Worm (Caenorhabditis elegans) whole organism, L1 larva: Measurements from ENCODE around the gene heri-1.

Experiments
- F16B12.6 ChIP-seq: fragments of 150-350 bp; optimal IDR thresholded peaks from 2 replicates; lab custom pipeline; 2014; ENCODE audit warnings: missing biosample characterization, missing genetic modification characterization
- Y116A8C.19 ChIP-seq: sonication (generic microtip); optimal IDR thresholded peaks from 2 replicates; lab custom pipeline; 2016; ENCODE audit warnings: missing compliant biosample characterization, missing genetic modification characterization, borderline replicate concordance
- blmp-1 ChIP-seq: fragments of 150-350 bp; optimal IDR thresholded peaks from 2 replicates; lab custom pipeline; 2014; ENCODE audit warnings: missing biosample characterization, missing genetic modification characterization
- ceh-8 ChIP-seq: fragments of 200-800 bp; sonication (Bioruptor generic); optimal IDR thresholded peaks from 2 replicates; lab custom pipeline; 2018; ENCODE audit warnings: mild to moderate bottlenecking, missing genetic modification characterization, moderate library complexity, missing compliant biosample characterization
- ceh-82 ChIP-seq, 3 experiments: fragments of 150-350 bp in 1 of 3; sonication (generic microtip) in 2 of 3; optimal IDR thresholded peaks; 2 replicates each; lab custom pipeline; 2014 to 2017; ENCODE audit warnings: missing biosample characterization in 3 of 3, missing genetic modification characterization in 3 of 3
- dpl-1 ChIP-seq, 3 experiments: fragments of 150-350 bp in 2 of 3; sonication (generic microtip) in 1 of 3; optimal IDR thresholded peaks; 2 replicates each; lab custom pipeline; 2014 to 2017; ENCODE audit warnings: missing biosample characterization in 3 of 3, missing genetic modification characterization in 3 of 3, missing genetic modification reagents in 3 of 3
- dsc-1 ChIP-seq: sonication (generic microtip); optimal IDR thresholded peaks from 2 replicates; lab custom pipeline; 2016; ENCODE audit warnings: mild to moderate bottlenecking, missing genetic modification characterization, missing compliant biosample characterization
- efl-1 ChIP-seq, 4 experiments: fragments of 150-350 bp; optimal IDR thresholded peaks in 3 of 4; peaks in 1 of 4; 1 replicate in 1 of 4; 2 replicates in 3 of 4; lab custom pipeline; 2014; ENCODE audit warnings: missing biosample characterization in 2 of 4, missing genetic modification characterization in 2 of 4, missing genetic modification reagents in 2 of 4
- egl-13 ChIP-seq: sonication (generic microtip); optimal IDR thresholded peaks from 2 replicates; lab custom pipeline; 2016; ENCODE audit warnings: missing genotype, missing genetic modification reagents, missing genetic modification characterization, missing compliant biosample characterization
- elt-2 ChIP-seq: sonication (generic microtip); optimal IDR thresholded peaks from 2 replicates; lab custom pipeline; 2016; ENCODE audit warnings: missing genetic modification characterization, mild to moderate bottlenecking, inconsistent platforms, missing compliant biosample characterization, missing genetic modification reagents
- fkh-10 ChIP-seq: sonication (generic microtip); optimal IDR thresholded peaks from 2 replicates; lab custom pipeline; 2017; ENCODE audit warnings: missing biosample characterization, missing genetic modification reagents, missing genetic modification characterization
- fkh-4 ChIP-seq: sonication (generic microtip); optimal IDR thresholded peaks from 2 replicates; lab custom pipeline; 2016; ENCODE audit warnings: missing compliant biosample characterization, missing genetic modification characterization, borderline replicate concordance
- grh-1 ChIP-seq: fragments of 200-800 bp; sonication (Bioruptor generic); IDR thresholded peaks from 2 replicates; pipeline ENCODE4 v1.3.6; 2022; ENCODE audit warnings: missing genetic modification reagents, missing genetic modification characterization, missing compliant biosample characterization
- hlh-17 ChIP-seq: fragments of 200-800 bp; sonication (Bioruptor generic); optimal IDR thresholded peaks from 2 replicates; lab custom pipeline; 2018; ENCODE audit warnings: missing genetic modification characterization, mild to moderate bottlenecking, missing compliant biosample characterization, moderate library complexity, borderline replicate concordance
- lin-14 ChIP-seq: fragments of 200-800 bp; sonication (Bioruptor generic); optimal IDR thresholded peaks from 2 replicates; lab custom pipeline; 2018; ENCODE audit warnings: mild to moderate bottlenecking, missing genetic modification characterization, moderate library complexity, missing compliant biosample characterization
- lin-35 ChIP-seq, 2 experiments: fragments of 150-350 bp; optimal IDR thresholded peaks; 2 replicates each; lab custom pipeline; 2014; ENCODE audit warnings: missing biosample characterization in 2 of 2, missing genetic modification characterization in 2 of 2, missing genetic modification reagents in 2 of 2
- lin-39 ChIP-seq: fragments of 150-350 bp; optimal IDR thresholded peaks from 2 replicates; lab custom pipeline; 2014; ENCODE audit warnings: missing biosample characterization, missing genetic modification reagents, missing genetic modification characterization
- mdl-1 ChIP-seq, 2 experiments: fragments of 150-350 bp; optimal IDR thresholded peaks; 2 replicates each; lab custom pipeline; 2014 to 2017; ENCODE audit warnings: missing biosample characterization in 2 of 2, missing genetic modification characterization in 2 of 2, inconsistent platforms in 1 of 2
- mep-1 ChIP-seq: fragments of 150-350 bp; optimal IDR thresholded peaks from 2 replicates; lab custom pipeline; 2014; ENCODE audit warnings: missing biosample characterization, missing genetic modification characterization
- nhr-11 ChIP-seq: fragments of 150-350 bp; optimal IDR thresholded peaks from 2 replicates; lab custom pipeline; 2014; ENCODE audit warnings: missing biosample characterization, missing genetic modification characterization
- nhr-12 ChIP-seq: sonication (generic microtip); optimal IDR thresholded peaks from 2 replicates; lab custom pipeline; 2017; ENCODE audit warnings: missing biosample characterization, missing genetic modification characterization
- nhr-19 ChIP-seq: fragments of 200-800 bp; sonication (Bioruptor generic); conservative IDR thresholded peaks from 2 replicates; pipeline ENCODE4 v1.3.6; 2022; ENCODE audit warnings: missing genetic modification characterization, missing compliant biosample characterization
- nhr-20 ChIP-seq: sonication (generic microtip); optimal IDR thresholded peaks from 2 replicates; lab custom pipeline; 2016; ENCODE audit warnings: mild to moderate bottlenecking, missing genetic modification characterization, missing compliant biosample characterization
- nhr-28 ChIP-seq: fragments of 150-350 bp; optimal IDR thresholded peaks from 2 replicates; lab custom pipeline; 2014; ENCODE audit warnings: missing biosample characterization, missing genetic modification characterization
- nhr-71 ChIP-seq: sonication (generic microtip); optimal IDR thresholded peaks from 2 replicates; lab custom pipeline; 2016; ENCODE audit warnings: mild to moderate bottlenecking, missing genetic modification characterization, moderate library complexity, missing compliant biosample characterization
- nhr-77 ChIP-seq: fragments of 150-350 bp; optimal IDR thresholded peaks from 2 replicates; lab custom pipeline; 2014; ENCODE audit warnings: missing biosample characterization, missing genetic modification characterization
- nhr-85 ChIP-seq: sonication (generic microtip); peaks from one replicate; lab custom pipeline; 2016; ENCODE audit warnings: missing genetic modification characterization, inconsistent platforms, missing compliant biosample characterization
- pax-3 ChIP-seq: fragments of 200-800 bp; sonication (Bioruptor generic); optimal IDR thresholded peaks from 2 replicates; lab custom pipeline; 2018; ENCODE audit warnings: mild to moderate bottlenecking, missing genetic modification characterization, moderate library complexity, missing compliant biosample characterization
- rnt-1 ChIP-seq: sonication (generic microtip); optimal IDR thresholded peaks from 2 replicates; lab custom pipeline; 2016; ENCODE audit warnings: mild to moderate bottlenecking, missing genetic modification characterization, moderate library complexity, missing compliant biosample characterization
- skn-1 ChIP-seq: fragments of 150-350 bp; optimal IDR thresholded peaks from 2 replicates; lab custom pipeline; 2014; ENCODE audit warnings: missing biosample characterization, missing genetic modification characterization
- snpc-4 ChIP-seq: fragments of 150-350 bp; optimal IDR thresholded peaks from 2 replicates; lab custom pipeline; 2014; ENCODE audit warnings: missing biosample characterization, missing genetic modification characterization
- sox-4 ChIP-seq: sonication (generic microtip); optimal IDR thresholded peaks from 2 replicates; lab custom pipeline; 2016; ENCODE audit warnings: missing genetic modification characterization, missing compliant biosample characterization
- sup-37 ChIP-seq: fragments of 200-800 bp; sonication (Bioruptor generic); optimal IDR thresholded peaks from 2 replicates; lab custom pipeline; 2018; ENCODE audit warnings: mild to moderate bottlenecking, missing genetic modification characterization, missing compliant biosample characterization
- tbx-2 ChIP-seq: sonication (generic microtip); optimal IDR thresholded peaks from 2 replicates; lab custom pipeline; 2016; ENCODE audit warnings: missing genetic modification characterization, missing compliant biosample characterization
- tlp-1 ChIP-seq: fragments of 150-350 bp; optimal IDR thresholded peaks from 2 replicates; lab custom pipeline; 2014; ENCODE audit warnings: missing biosample characterization, missing genetic modification characterization
- unc-86 ChIP-seq: sonication (generic microtip); optimal IDR thresholded peaks from 2 replicates; lab custom pipeline; 2016; ENCODE audit warnings: missing genetic modification characterization, missing compliant biosample characterization
- xbp-1 ChIP-seq: sonication (generic microtip); optimal IDR thresholded peaks from 2 replicates; lab custom pipeline; 2016; ENCODE audit warnings: missing genetic modification characterization, missing compliant biosample characterization
- zip-4 ChIP-seq: fragments of 200-800 bp; sonication (Bioruptor generic); optimal IDR thresholded peaks from 2 replicates; lab custom pipeline; 2018; ENCODE audit warnings: mild to moderate bottlenecking, missing genetic modification characterization, moderate library complexity, missing compliant biosample characterization
- ztf-4 ChIP-seq: fragments of 150-350 bp; optimal IDR thresholded peaks from 2 replicates; lab custom pipeline; 2014; ENCODE audit warnings: missing biosample characterization, missing genetic modification characterization

Gene heri-1

DNA sequence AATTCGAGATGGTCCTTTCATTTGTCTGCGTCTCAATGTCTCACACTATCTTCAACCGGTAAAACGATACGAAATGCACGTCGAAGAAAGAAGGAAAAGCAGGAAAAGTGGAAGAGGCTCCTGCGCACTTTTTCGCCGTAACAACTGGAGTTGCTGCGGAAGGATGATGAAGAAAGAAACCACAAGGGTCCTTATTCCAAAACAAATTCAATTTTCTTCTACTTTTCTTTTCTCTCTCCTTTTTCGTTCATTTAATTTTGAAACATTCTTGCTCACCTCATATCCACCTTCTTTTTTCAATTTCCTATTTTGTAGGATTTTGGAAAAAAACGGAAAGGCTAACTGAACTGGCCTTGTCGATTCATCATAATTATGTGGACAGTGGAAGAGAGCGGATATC is 7.6 kb upstream of the heri-1 start:
- TF ChIP-seq egl-13 (tag; lab: Kevin White, UChicago) (no peak), tbx-2 (tag; lab: Kevin White, UChicago) (no peak), lin-14 (peak; percentile 61)
- TF ChIP-seq, all 84 proteins: peak for 1

DNA sequence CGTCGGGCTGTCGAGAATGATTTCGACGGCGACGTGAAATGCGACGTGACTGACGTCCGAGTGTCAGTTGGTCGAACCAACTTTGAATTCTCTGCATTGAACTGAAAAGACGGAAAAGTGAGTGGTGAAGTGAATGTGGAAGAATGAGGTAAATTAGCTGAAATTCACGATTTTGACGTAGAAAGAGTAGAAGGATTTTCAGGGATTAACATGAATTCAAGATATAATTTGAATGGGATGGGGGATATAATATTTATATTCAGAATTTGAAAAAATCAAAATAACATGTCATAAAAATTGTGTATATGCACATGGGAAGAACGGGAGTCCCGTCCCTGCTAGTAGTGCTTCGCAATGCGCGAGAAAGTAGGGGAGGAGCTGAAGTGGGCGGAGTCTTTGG is 5.2 kb upstream of the heri-1 start, which contains the start of gene C29H12.6:
Gene C29H12.6 (minus strand): TSS at position 101 of the 400 bp plus-strand sequence.
- TF ChIP-seq sox-4 (tag; lab: Kevin White, UChicago), result no peak
- no peak for TF ChIP-seq nhr-11 (tag; lab: Kevin White, UChicago)
- TF ChIP-seq ztf-4 (tag; lab: Kevin White, UChicago), result no peak
- TF ChIP-seq pax-3, result no peak
- no peak for TF ChIP-seq mdl-1 (tag; optimal IDR thresholded peaks at IDR 0.05; lab: Kevin White, UChicago)
- TF ChIP-seq dsc-1, result peak; percentile 13

DNA sequence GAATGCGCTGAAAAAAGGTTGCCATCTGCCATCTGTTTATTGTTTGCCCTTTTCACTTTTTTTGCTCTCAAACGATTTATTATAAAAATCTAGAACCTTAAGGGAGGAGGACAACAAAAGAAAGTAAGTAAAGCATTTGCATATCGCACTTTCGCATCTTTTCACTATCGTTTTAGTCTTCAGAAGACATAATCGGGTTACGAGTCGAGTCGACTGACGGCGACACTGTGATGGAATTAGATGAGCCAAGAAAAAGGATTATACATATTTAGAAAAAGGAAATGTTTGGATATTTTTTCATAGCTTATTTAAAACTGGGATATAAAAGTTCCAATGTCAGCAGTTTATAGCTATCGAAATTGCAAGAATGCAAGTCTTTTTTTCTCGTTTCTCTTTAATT is 3.7 kb upstream of the heri-1 start:
- no peak for TF ChIP-seq rnt-1 (tag; lab: Kevin White, UChicago)
- no peak for TF ChIP-seq tlp-1 (tag; lab: Kevin White, UChicago)
- no peak for TF ChIP-seq grh-1
- no peak for TF ChIP-seq lin-35 (GFP tag; optimal IDR thresholded peaks at IDR 0.05; lab: Kevin White, UChicago)
- TF ChIP-seq skn-1, result no peak
- TF ChIP-seq blmp-1 (tag; lab: Kevin White, UChicago), result peak; percentile 25
- TF ChIP-seq F16B12.6 (tag; lab: Kevin White, UChicago), result no peak

DNA sequence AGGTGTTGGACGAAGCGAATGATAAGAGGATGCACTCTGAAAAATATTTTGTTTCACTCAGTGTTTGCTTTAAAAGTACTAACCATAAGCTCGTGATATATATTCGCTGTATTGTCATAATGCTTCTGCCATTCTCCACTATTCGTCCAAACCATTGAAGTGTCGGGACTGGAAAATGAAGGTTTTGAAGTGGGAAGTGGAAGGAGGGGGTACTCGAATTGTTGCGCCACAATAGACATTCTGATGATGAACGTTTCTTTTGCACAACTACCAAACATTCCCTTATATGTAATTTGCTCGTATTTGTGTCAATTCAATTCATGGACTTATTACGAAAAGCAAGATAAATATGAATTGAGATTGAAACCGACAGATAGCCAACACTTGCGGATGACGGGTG is 2.3 kb upstream of the heri-1 start:
- TF ChIP-seq lin-35 (GFP tag; optimal IDR thresholded peaks at IDR 0.05; lab: Kevin White, UChicago), result no peak
- peak; percentile 16 for TF ChIP-seq fkh-10 (GFP tag; lab: Kevin White, UChicago)
- TF ChIP-seq snpc-4 (tag; lab: Kevin White, UChicago), result no peak
- TF ChIP-seq hlh-17 (GFP tag; lab: Kevin White, UChicago), result no peak
- TF ChIP-seq rnt-1 (tag; lab: Kevin White, UChicago), result no peak

DNA sequence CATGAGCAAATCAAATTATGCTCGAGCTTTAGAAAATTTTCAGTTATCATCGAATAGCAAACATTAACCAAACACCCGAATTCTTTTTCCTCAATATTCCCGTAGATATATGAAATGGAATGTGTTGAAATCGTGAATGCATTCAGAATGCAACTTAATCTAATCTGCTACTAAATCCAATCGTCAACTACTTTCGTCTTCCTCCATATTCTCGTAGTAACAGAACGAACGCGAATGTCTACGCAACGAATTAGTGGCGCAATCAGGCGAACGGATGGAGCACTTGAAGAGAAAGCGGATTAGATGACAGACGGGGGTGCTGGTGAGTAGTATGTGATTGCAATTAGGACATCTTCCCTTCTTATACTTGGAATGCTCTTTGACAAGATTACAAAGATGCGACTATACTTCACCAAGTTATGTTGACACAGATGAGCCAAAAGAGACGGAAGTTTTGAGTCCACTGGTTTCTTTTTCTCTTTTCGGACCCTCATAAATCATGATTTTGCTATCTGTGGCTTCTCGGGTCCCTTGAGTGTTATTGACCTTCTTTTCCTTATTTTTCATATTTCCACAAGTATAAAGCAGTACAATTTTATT is 948 bp upstream of the heri-1 start:
- no peak for TF ChIP-seq fkh-4 (tag; lab: Kevin White, UChicago)
- peak; percentile 16 for TF ChIP-seq lin-14

DNA sequence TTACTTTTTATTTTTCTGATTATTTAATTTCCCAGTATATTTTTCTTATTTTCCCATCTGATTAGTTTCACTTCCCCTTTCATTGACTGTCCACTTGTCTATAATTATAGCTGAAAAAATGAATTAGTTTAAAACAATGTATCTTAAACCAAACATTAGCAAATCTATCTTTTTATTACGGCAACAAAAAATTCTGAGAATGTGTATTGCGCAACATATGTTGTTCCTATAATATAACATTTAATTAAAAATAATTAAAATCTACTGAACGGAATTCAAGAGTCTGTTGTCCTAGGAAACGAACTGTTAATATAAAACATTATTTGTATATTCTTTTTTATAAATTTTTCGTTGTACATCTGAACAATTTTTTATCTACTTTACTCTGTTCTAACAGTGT is 3.0 kb downstream of the heri-1 start:
- no peak for TF ChIP-seq nhr-85
- TF ChIP-seq lin-39 (tag; lab: Kevin White, UChicago), result no peak
- no peak for TF ChIP-seq tbx-2 (tag; lab: Kevin White, UChicago)
- TF ChIP-seq ceh-8 (GFP tag; lab: Kevin White, UChicago), result no peak
- no peak for TF ChIP-seq ztf-4 (tag; lab: Kevin White, UChicago)
- no peak for TF ChIP-seq lin-35 (GFP tag; optimal IDR thresholded peaks at IDR 0.05; lab: Kevin White, UChicago)
- TF ChIP-seq dsc-1, result no peak
- no peak for TF ChIP-seq sup-37
- TF ChIP-seq xbp-1 (tag; lab: Kevin White, UChicago), result no peak
- no peak for TF ChIP-seq tlp-1 (tag; lab: Kevin White, UChicago)
- no peak for TF ChIP-seq zip-4 (GFP tag; lab: Kevin White, UChicago)

DNA sequence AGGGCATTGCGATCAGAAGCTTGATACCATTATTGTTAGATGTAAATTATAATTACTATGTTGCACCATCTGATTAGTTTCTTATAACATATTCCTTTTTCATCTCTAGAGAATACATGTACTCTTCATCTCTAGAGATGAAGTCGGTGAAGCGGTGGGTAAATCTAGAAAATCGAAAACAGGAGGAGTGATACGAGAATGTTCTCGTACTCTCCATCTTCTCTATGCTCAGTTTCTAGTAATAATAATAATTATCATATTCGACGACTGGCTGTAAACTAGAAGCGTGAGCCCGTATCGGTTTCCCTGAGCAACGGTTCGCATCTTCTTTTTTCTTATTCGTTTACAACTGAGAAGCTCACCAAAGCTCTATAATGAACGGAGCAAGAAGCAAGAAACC is 5.2 kb downstream of the heri-1 start:
- TF ChIP-seq nhr-20 (peak; percentile 10), ceh-82 (tag; optimal IDR thresholded peaks at IDR 0.05; lab: Kevin White, UChicago) (no peak), nhr-28 (tag; lab: Kevin White, UChicago) (no peak), unc-86 (tag; lab: Kevin White, UChicago) (no peak), efl-1 (optimal IDR thresholded peaks at IDR 0.05; lab: Kevin White, UChicago) (no peak), efl-1 (GFP tag; optimal IDR thresholded peaks at IDR 0.05 in 1 of 2; lab: Kevin White, UChicago) (no peak), nhr-71 (tag; lab: Kevin White, UChicago) (peak; percentile 34), nhr-11 (tag; lab: Kevin White, UChicago) (no peak), nhr-19 (GFP tag; lab: Robert Waterston, UW) (no peak), elt-2 (tag; lab: Kevin White, UChicago) (no peak), Y116A8C.19 (tag; lab: Kevin White, UChicago) (no peak), nhr-77 (tag; lab: Kevin White, UChicago) (no peak), zip-4 (GFP tag; lab: Kevin White, UChicago) (no peak), lin-35 (GFP tag; optimal IDR thresholded peaks at IDR 0.05; lab: Kevin White, UChicago) (no peak), dpl-1 (GFP tag; optimal IDR thresholded peaks at IDR 0.05; lab: Kevin White, UChicago) (no peak), nhr-12 (no peak), mep-1 (tag; lab: Kevin White, UChicago) (no peak), pax-3 (peak; percentile 17)
